Worm (Caenorhabditis elegans): ENCODE results near the gene F07G6.12.

The F07G6.12 gene

DNA sequence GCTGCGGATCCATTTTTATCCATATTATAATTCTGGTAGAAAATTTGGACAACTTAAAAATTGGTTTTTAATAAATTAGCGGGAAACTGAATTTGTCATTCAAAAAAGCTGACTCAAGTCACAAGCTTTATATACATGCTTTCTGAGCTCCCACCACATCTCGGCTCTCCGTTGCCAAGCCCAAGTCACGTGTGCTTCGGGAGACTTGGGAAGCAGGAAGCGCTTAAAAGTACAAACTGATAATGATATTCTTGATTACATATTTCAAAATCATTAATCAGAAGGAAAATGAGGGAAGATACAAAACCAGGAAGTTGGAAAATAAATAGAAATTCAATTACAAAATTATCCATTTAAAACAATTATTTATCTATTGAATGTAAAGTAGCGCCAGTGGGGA lies 41.9 kb downstream of the F07G6.12 start, which contains the start of gene elc-2:
TSS of gene elc-2 (minus strand) at position 101 of the 400 bp plus-strand sequence.
- TF ChIP-seq fos-1 (tag; optimal IDR thresholded peaks at IDR 0.05) = no peak
- no peak for TF ChIP-seq nhr-67 (tag; optimal IDR thresholded peaks at IDR 0.05)
- no peak for TF ChIP-seq ztf-4 (tag; optimal IDR thresholded peaks at IDR 0.05)
- TF ChIP-seq R02D3.7 (tag; optimal IDR thresholded peaks at IDR 0.05) = no peak
- TF ChIP-seq ZK546.5 (tag; optimal IDR thresholded peaks at IDR 0.05) = no peak
- no peak for TF ChIP-seq ama-1 (optimal IDR thresholded peaks at IDR 0.05)
- TF ChIP-seq mml-1 (tag; optimal IDR thresholded peaks at IDR 0.05) = no peak
- no peak for TF ChIP-seq ceh-9 (tag; optimal IDR thresholded peaks at IDR 0.05)

DNA sequence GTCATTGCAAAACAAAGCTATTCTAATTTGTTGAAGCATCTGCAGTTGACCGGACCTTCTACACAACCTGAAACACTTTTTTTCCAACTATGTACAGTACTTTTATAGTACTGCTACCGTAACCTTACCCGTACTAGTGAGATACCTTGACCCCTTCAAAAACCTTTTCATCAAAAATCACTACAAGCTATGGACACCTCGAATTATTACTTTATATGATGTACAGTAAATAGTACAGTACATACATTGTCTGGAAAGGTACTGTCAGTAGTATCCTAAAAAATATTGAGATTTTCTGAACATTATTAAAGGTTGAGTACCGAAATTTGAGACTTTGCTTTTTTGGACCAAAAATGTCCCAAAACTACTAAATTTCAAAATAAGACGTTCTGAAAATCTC lies 49.7 kb downstream of the F07G6.12 start:
- TF ChIP-seq pha-4 (tag; optimal IDR thresholded peaks at IDR 0.05) = no peak
- TF ChIP-seq mml-1 (tag; optimal IDR thresholded peaks at IDR 0.05) = no peak
- no peak for TF ChIP-seq nhr-67 (tag; optimal IDR thresholded peaks at IDR 0.05)
- no peak for TF ChIP-seq unc-62 (GFP tag; optimal IDR thresholded peaks at IDR 0.05)
- TF ChIP-seq ceh-9 (tag; optimal IDR thresholded peaks at IDR 0.05) = no peak
- TF ChIP-seq zag-1 (tag; optimal IDR thresholded peaks at IDR 0.05) = no peak
- TF ChIP-seq lsy-12 (tag; optimal IDR thresholded peaks at IDR 0.05) = no peak
- TF ChIP-seq ZK546.5 (tag; optimal IDR thresholded peaks at IDR 0.05) = no peak
- no peak for TF ChIP-seq lin-15B (tag; optimal IDR thresholded peaks at IDR 0.05)
- TF ChIP-seq elt-3 (tag; optimal IDR thresholded peaks at IDR 0.05) = no peak
- no peak for TF ChIP-seq ztf-11 (tag; optimal IDR thresholded peaks at IDR 0.05)
- TF ChIP-seq nhr-25 (tag; optimal IDR thresholded peaks at IDR 0.05) = no peak
- TF ChIP-seq eor-1 (tag; optimal IDR thresholded peaks at IDR 0.05) = no peak
- TF ChIP-seq sea-2 (GFP tag; optimal IDR thresholded peaks at IDR 0.05) = no peak
- no peak for TF ChIP-seq fos-1 (tag; optimal IDR thresholded peaks at IDR 0.05)
- TF ChIP-seq nhr-11 (tag; optimal IDR thresholded peaks at IDR 0.05) = no peak

All from whole organism, L3 larva.